Fruit fly (Drosophila melanogaster) whole organism, pupa: ENCODE results near the gene wap.

Source experiments
- CG10348 ChIP-seq: fragments of 200-800 bp; sonication (Bioruptor generic); IDR thresholded peaks from 2 replicates; pipeline ENCODE4 v1.3.6; 2022; ENCODE audit warnings: missing biosample characterization, missing genetic modification characterization
- CG12605 ChIP-seq: fragments of 200-800 bp; sonication (Bioruptor generic); IDR thresholded peaks from 2 replicates; pipeline ENCODE4 v1.3.6; 2022; ENCODE audit warnings: missing biosample characterization, missing genetic modification characterization
- CG13204 ChIP-seq: fragments of 200-800 bp; sonication (Bioruptor generic); optimal IDR thresholded peaks from 2 replicates; lab custom pipeline; 2018; ENCODE audit warnings: missing biosample characterization, mild to moderate bottlenecking, missing genetic modification characterization, moderate library complexity
- CG14655 ChIP-seq: fragments of 200-800 bp; sonication (Bioruptor generic); optimal IDR thresholded peaks from 3 replicates; lab custom pipeline; 2017; ENCODE audit warnings: mild to moderate bottlenecking, missing biosample characterization, missing genetic modification reagents, missing genetic modification characterization
- CG15710 ChIP-seq: fragments of 200-800 bp; sonication (Bioruptor generic); optimal IDR thresholded peaks from 2 replicates; lab custom pipeline; 2018; ENCODE audit warnings: missing biosample characterization, mild to moderate bottlenecking, missing genetic modification characterization, moderate library complexity
- CG17806 ChIP-seq: fragments of 200-800 bp; sonication (Bioruptor generic); optimal IDR thresholded peaks from 2 replicates; lab custom pipeline; 2018; ENCODE audit warnings: missing biosample characterization, mild to moderate bottlenecking, missing genetic modification characterization, moderate library complexity
- CG32121 ChIP-seq: fragments of 200-800 bp; sonication (Bioruptor generic); IDR thresholded peaks from 2 replicates; pipeline ENCODE4 v1.3.6; 2022; ENCODE audit warnings: missing biosample characterization, missing genetic modification characterization
- CG34367 ChIP-seq: fragments of 200-800 bp; sonication (Bioruptor generic); optimal IDR thresholded peaks from 2 replicates; lab custom pipeline; 2018; ENCODE audit warnings: missing biosample characterization, mild to moderate bottlenecking, missing genetic modification characterization
- CG4496 ChIP-seq: fragments of 200-800 bp; sonication (Bioruptor generic); IDR thresholded peaks from 3 replicates; pipeline ENCODE4 v1.3.6; 2022; ENCODE audit warnings: missing biosample characterization, missing genetic modification characterization
- CG8159 ChIP-seq: fragments of 200-800 bp; sonication (Bioruptor generic); optimal IDR thresholded peaks from 3 replicates; lab custom pipeline; 2018; ENCODE audit warnings: missing biosample characterization, mild to moderate bottlenecking, missing genetic modification characterization, moderate library complexity
- CG8301 ChIP-seq: fragments of 200-800 bp; sonication (Bioruptor generic); optimal IDR thresholded peaks from 2 replicates; lab custom pipeline; 2018; ENCODE audit warnings: missing biosample characterization, mild to moderate bottlenecking, missing genetic modification characterization
- CG9948 ChIP-seq: fragments of 200-800 bp; sonication (Bioruptor generic); optimal IDR thresholded peaks from 2 replicates; lab custom pipeline; 2018; ENCODE audit warnings: missing biosample characterization, mild to moderate bottlenecking, missing genetic modification characterization, moderate library complexity
- D1 ChIP-seq: fragments of 200-800 bp; sonication (Bioruptor generic); optimal IDR thresholded peaks from 2 replicates; lab custom pipeline; 2018; ENCODE audit warnings: missing biosample characterization, mild to moderate bottlenecking, missing genetic modification characterization, moderate library complexity
- EcR ChIP-seq: fragments of 200-800 bp; sonication (Bioruptor generic); optimal IDR thresholded peaks from 3 replicates; lab custom pipeline; 2019; ENCODE audit warnings: missing biosample characterization, missing genetic modification characterization, mild to moderate bottlenecking, moderate library complexity, missing genetic modification reagents
- Ets98B ChIP-seq: fragments of 200-800 bp; sonication (Bioruptor generic); IDR thresholded peaks from 2 replicates; pipeline ENCODE4 v1.3.6; 2022; ENCODE audit warnings: missing biosample characterization, missing genetic modification characterization
- Pif1A ChIP-seq: fragments of 200-800 bp; sonication (Bioruptor generic); optimal IDR thresholded peaks from 3 replicates; lab custom pipeline; 2016; ENCODE audit warnings: missing biosample characterization, missing genetic modification characterization
- Pif1B ChIP-seq: fragments of 200-800 bp; sonication (Bioruptor generic); optimal IDR thresholded peaks from 3 replicates; lab custom pipeline; 2016; ENCODE audit warnings: missing biosample characterization, missing genetic modification characterization
- Snoo ChIP-seq: fragments of 200-800 bp; sonication (Bioruptor generic); optimal IDR thresholded peaks from 3 replicates; lab custom pipeline; 2017; ENCODE audit warnings: missing biosample characterization, mild to moderate bottlenecking, missing genetic modification characterization, inconsistent platforms
- fd96Ca ChIP-seq: fragments of 200-800 bp; sonication (Bioruptor generic); IDR thresholded peaks from 3 replicates; pipeline ENCODE4 v1.3.6; 2022; ENCODE audit warnings: missing biosample characterization, missing genetic modification characterization
- gl ChIP-seq: fragments of 200-800 bp; sonication (Bioruptor generic); optimal IDR thresholded peaks from 2 replicates; lab custom pipeline; 2018; ENCODE audit warnings: missing biosample characterization, mild to moderate bottlenecking, missing genetic modification characterization
- rn ChIP-seq: fragments of 200-800 bp; sonication (Bioruptor generic); IDR thresholded peaks from 2 replicates; pipeline ENCODE4 v1.3.6; 2022; ENCODE audit warnings: missing biosample characterization, missing genetic modification characterization

The wap gene

dm6 chrX:22486919-22487634 lies 31.9 kb upstream of the wap start:
- no peak for TF ChIP-seq CG14655 (GFP tag; lab: Kevin White, UChicago)
- no peak for TF ChIP-seq Snoo (tag; lab: Kevin White, UChicago)

dm6 chrX:22486487-22486886 lies 31.3 kb upstream of the wap start:
- TF ChIP-seq CG14655 (GFP tag; lab: Kevin White, UChicago), result no peak
- TF ChIP-seq CG34367 (tag; lab: Kevin White, UChicago), result no peak
- no peak for TF ChIP-seq CG10348 (GFP tag; lab: Robert Waterston, UW)
- no peak for TF ChIP-seq Snoo (tag; lab: Kevin White, UChicago)
- no peak for TF ChIP-seq Pif1A (GFP tag; lab: Kevin White, UChicago)
- no peak for TF ChIP-seq gl (tag; lab: Kevin White, UChicago)
- no peak for TF ChIP-seq EcR (GFP tag; lab: Kevin White, UChicago)
- no peak for TF ChIP-seq D1
- no peak for TF ChIP-seq CG12605 (GFP tag; lab: Robert Waterston, UW)
- TF ChIP-seq rn, result no peak
- TF ChIP-seq fd96Ca (GFP tag; lab: Robert Waterston, UW), result no peak
- TF ChIP-seq CG13204 (GFP tag; lab: Kevin White, UChicago), result no peak

- TF ChIP-seq D1 (no peak), CG15710 (tag; lab: Kevin White, UChicago) (no peak), CG34367 (tag; lab: Kevin White, UChicago) (no peak), CG12605 (GFP tag; lab: Robert Waterston, UW) (no peak)
Measured at dm6 chrX:22481860-22482544, 26.8 kb upstream of the wap start, which contains the start of the genes Cp110 and CG12576. Gene Cp110, plus strand, starts transcription at chrX:22482082. Gene CG12576, minus strand, starts transcription at chrX:22482357.

- TF ChIP-seq CG32121 (GFP tag; lab: Robert Waterston, UW), result 0 out of 2 replicates have a peak, but pooled peaks have one; percentile 18
- TF ChIP-seq Snoo (tag; lab: Kevin White, UChicago), result no peak
- TF ChIP-seq CG14655 (GFP tag; lab: Kevin White, UChicago), result peak; percentile 35
- no peak for TF ChIP-seq CG17806 (tag; lab: Kevin White, UChicago)
- TF ChIP-seq CG8159, result no peak
- TF ChIP-seq gl (tag; lab: Kevin White, UChicago), result peak; percentile 9
- peak; percentile 5 for TF ChIP-seq Pif1A (GFP tag; lab: Kevin White, UChicago)
- peak; percentile 38; the same call in 1 of the 3 replicates for TF ChIP-seq CG4496 (GFP tag; lab: Robert Waterston, UW)
- peak; percentile 47 for TF ChIP-seq CG12605 (GFP tag; lab: Robert Waterston, UW)
- TF ChIP-seq fd96Ca (GFP tag; lab: Robert Waterston, UW), result 0 out of 3 replicates have a peak, but pooled peaks have one; percentile 9
Measured at dm6 chrX:22481131-22481530, 25.9 kb upstream of the wap start.

- TF ChIP-seq CG8159 (no peak), EcR (GFP tag; lab: Kevin White, UChicago) (no peak), Pif1B (GFP tag; lab: Kevin White, UChicago) (no peak), CG10348 (GFP tag; lab: Robert Waterston, UW) (no peak), CG9948 (tag; lab: Kevin White, UChicago) (no peak), CG14655 (GFP tag; lab: Kevin White, UChicago) (no peak), CG32121 (GFP tag; lab: Robert Waterston, UW) (no peak), CG34367 (tag; lab: Kevin White, UChicago) (no peak), rn (no peak)
- TF ChIP-seq, all 21 proteins: peak for 0
Measured at dm6 chrX:22480612-22481011, 25.4 kb upstream of the wap start.

- TF ChIP-seq CG10348 (GFP tag; lab: Robert Waterston, UW), result no peak
- TF ChIP-seq CG15710 (tag; lab: Kevin White, UChicago), result peak; percentile 33
- TF ChIP-seq Pif1B (GFP tag; lab: Kevin White, UChicago), result peak; percentile 45
- peak; percentile 23 for TF ChIP-seq CG17806 (tag; lab: Kevin White, UChicago)
- TF ChIP-seq CG34367 (tag; lab: Kevin White, UChicago), result peak; percentile 28
- TF ChIP-seq CG9948 (tag; lab: Kevin White, UChicago), result peak; percentile 19
- TF ChIP-seq Pif1A (GFP tag; lab: Kevin White, UChicago), result peak; percentile 64
- TF ChIP-seq CG8301 (tag; lab: Kevin White, UChicago), result peak; percentile 64
- TF ChIP-seq fd96Ca (GFP tag; lab: Robert Waterston, UW), result 0 out of 3 replicates have a peak, but pooled peaks have one; percentile 20
- peak; percentile 31 for TF ChIP-seq CG8159
- peak; percentile 75 for TF ChIP-seq Snoo (tag; lab: Kevin White, UChicago)
- no peak for TF ChIP-seq CG13204 (GFP tag; lab: Kevin White, UChicago)
- peak; percentile 25; the same call in 1 of the 2 replicates for TF ChIP-seq CG32121 (GFP tag; lab: Robert Waterston, UW)
- peak; percentile 18; the same call in 1 of the 2 replicates for TF ChIP-seq Ets98B
- no peak for TF ChIP-seq CG14655 (GFP tag; lab: Kevin White, UChicago)
- no peak for TF ChIP-seq gl (tag; lab: Kevin White, UChicago)
- no peak for TF ChIP-seq CG4496 (GFP tag; lab: Robert Waterston, UW)
Measured at dm6 chrX:22479207-22479820, 24.1 kb upstream of the wap start.
